Worm (Caenorhabditis elegans) whole organism, late embryonic: ENCODE data around the gene ssna-1.

Experiments used
- F13H6.1 ChIP-seq: sonication (generic microtip); optimal IDR thresholded peaks from 2 replicates; lab custom pipeline; 2016; ENCODE audit warnings: missing genetic modification characterization, missing compliant biosample characterization
- K02D7.2 ChIP-seq: sonication (generic microtip); optimal IDR thresholded peaks from 2 replicates; lab custom pipeline; 2017; ENCODE audit warnings: mild to moderate bottlenecking, missing genetic modification characterization, missing compliant biosample characterization
- K09A11.1 ChIP-seq: sonication (generic microtip); optimal IDR thresholded peaks from 2 replicates; lab custom pipeline; 2017; ENCODE audit warnings: antibody characterized with exemption, mild to moderate bottlenecking, missing genetic modification characterization, missing compliant biosample characterization; ENCODE audit not compliant: insufficient read depth
- T23F11.4 ChIP-seq: fragments of 200-800 bp; sonication (Bioruptor generic); optimal IDR thresholded peaks from 2 replicates; lab custom pipeline; 2018; ENCODE audit warnings: mild to moderate bottlenecking, missing genetic modification characterization, missing compliant biosample characterization
- ahr-1 ChIP-seq: sonication (generic microtip); optimal IDR thresholded peaks from 2 replicates; lab custom pipeline; 2016; ENCODE audit warnings: missing genetic modification characterization, missing compliant biosample characterization
- ama-1 ChIP-seq: fragments of 150-350 bp; optimal IDR thresholded peaks from 2 replicates; lab custom pipeline; 2014
- ceh-14 ChIP-seq: sonication (generic microtip); optimal IDR thresholded peaks from 2 replicates; lab custom pipeline; 2016; ENCODE audit warnings: missing genotype, missing genetic modification characterization, missing compliant biosample characterization
- ceh-18 ChIP-seq: sonication (generic microtip); optimal IDR thresholded peaks from 2 replicates; lab custom pipeline; 2016; ENCODE audit warnings: missing genetic modification characterization, missing compliant biosample characterization
- ceh-19 ChIP-seq: fragments of 200-800 bp; sonication (Bioruptor generic); optimal IDR thresholded peaks from 2 replicates; lab custom pipeline; 2018; ENCODE audit warnings: mild to moderate bottlenecking, missing genetic modification characterization, missing compliant biosample characterization
- ceh-2 ChIP-seq: sonication (generic microtip); optimal IDR thresholded peaks from 2 replicates; lab custom pipeline; 2016; ENCODE audit warnings: missing genotype, missing genetic modification characterization, missing compliant biosample characterization
- ceh-22 ChIP-seq: sonication (generic microtip); optimal IDR thresholded peaks from 2 replicates; lab custom pipeline; 2017; ENCODE audit warnings: missing biosample characterization, missing genetic modification characterization
- ceh-24 ChIP-seq: sonication (generic microtip); optimal IDR thresholded peaks from 2 replicates; lab custom pipeline; 2016; ENCODE audit warnings: mild to moderate bottlenecking, missing genetic modification characterization, missing compliant biosample characterization
- ceh-31 ChIP-seq: sonication (generic microtip); optimal IDR thresholded peaks from 2 replicates; lab custom pipeline; 2016; ENCODE audit warnings: missing genetic modification characterization, missing compliant biosample characterization
- ceh-34 ChIP-seq: sonication (generic microtip); optimal IDR thresholded peaks from 2 replicates; lab custom pipeline; 2016; ENCODE audit warnings: mild to moderate bottlenecking, missing genetic modification characterization, missing compliant biosample characterization
- ceh-45 ChIP-seq: fragments of 200-800 bp; sonication (Bioruptor generic); IDR thresholded peaks from 2 replicates; pipeline ENCODE4 v1.3.6; 2022; ENCODE audit warnings: missing genetic modification reagents, missing genetic modification characterization, missing compliant biosample characterization
- ceh-48 ChIP-seq: sonication (generic microtip); optimal IDR thresholded peaks from 2 replicates; lab custom pipeline; 2016; ENCODE audit warnings: missing genetic modification characterization, inconsistent platforms, missing compliant biosample characterization
- ceh-6 ChIP-seq: fragments of 200-800 bp; sonication (Bioruptor generic); optimal IDR thresholded peaks from 2 replicates; lab custom pipeline; 2018; ENCODE audit warnings: mild to moderate bottlenecking, missing genetic modification characterization, missing compliant biosample characterization
- ceh-9 ChIP-seq: sonication (generic microtip); optimal IDR thresholded peaks from 2 replicates; lab custom pipeline; 2016; ENCODE audit warnings: mild to moderate bottlenecking, missing genetic modification characterization, inconsistent platforms, missing compliant biosample characterization
- dmd-4 ChIP-seq: sonication (generic microtip); optimal IDR thresholded peaks from 2 replicates; lab custom pipeline; 2016; ENCODE audit warnings: borderline replicate concordance, missing genetic modification characterization, missing compliant biosample characterization
- elt-2 ChIP-seq: sonication (generic microtip); optimal IDR thresholded peaks from 2 replicates; lab custom pipeline; 2016; ENCODE audit warnings: missing genetic modification reagents, missing genetic modification characterization, missing compliant biosample characterization
- ets-4 ChIP-seq: sonication (generic microtip); optimal IDR thresholded peaks from 2 replicates; lab custom pipeline; 2016; ENCODE audit warnings: missing genetic modification characterization, missing compliant biosample characterization
- fax-1 ChIP-seq: sonication (generic microtip); optimal IDR thresholded peaks from 2 replicates; lab custom pipeline; 2016; ENCODE audit warnings: missing genotype, missing genetic modification characterization, missing compliant biosample characterization
- fkh-6 ChIP-seq: sonication (generic microtip); optimal IDR thresholded peaks from 2 replicates; lab custom pipeline; 2016; ENCODE audit warnings: missing genetic modification characterization, missing compliant biosample characterization
- hlh-13 ChIP-seq: fragments of 200-800 bp; sonication (Bioruptor generic); optimal IDR thresholded peaks from 2 replicates; lab custom pipeline; 2018; ENCODE audit warnings: mild to moderate bottlenecking, missing genetic modification characterization, missing compliant biosample characterization
- hlh-15 ChIP-seq: sonication (generic microtip); optimal IDR thresholded peaks from 2 replicates; lab custom pipeline; 2016; ENCODE audit warnings: missing genetic modification characterization, missing compliant biosample characterization
- hlh-6 ChIP-seq: sonication (generic microtip); optimal IDR thresholded peaks from 2 replicates; lab custom pipeline; 2016; ENCODE audit warnings: missing genotype, missing genetic modification characterization, missing compliant biosample characterization
- hlh-8 ChIP-seq: sonication (generic microtip); optimal IDR thresholded peaks from 2 replicates; lab custom pipeline; 2016; ENCODE audit warnings: missing genotype, missing genetic modification characterization, missing compliant biosample characterization
- lim-6 ChIP-seq: sonication (generic microtip); optimal IDR thresholded peaks from 2 replicates; lab custom pipeline; 2016; ENCODE audit warnings: missing genetic modification characterization, missing compliant biosample characterization
- madf-2 ChIP-seq: sonication (generic microtip); optimal IDR thresholded peaks from 2 replicates; lab custom pipeline; 2017; ENCODE audit warnings: missing genetic modification characterization, missing compliant biosample characterization
- nfya-1 ChIP-seq: sonication (generic microtip); optimal IDR thresholded peaks from 2 replicates; lab custom pipeline; 2017; ENCODE audit warnings: missing genetic modification characterization, mild to moderate bottlenecking, missing compliant biosample characterization, antibody characterized with exemption, moderate library complexity
- nhr-232 ChIP-seq: sonication (generic microtip); optimal IDR thresholded peaks from 2 replicates; lab custom pipeline; 2016; ENCODE audit warnings: missing genetic modification characterization, missing compliant biosample characterization
- pag-3 ChIP-seq: sonication (generic microtip); optimal IDR thresholded peaks from 2 replicates; lab custom pipeline; 2016; ENCODE audit warnings: missing compliant biosample characterization, missing genetic modification characterization, borderline replicate concordance
- pax-1 ChIP-seq: fragments of 150-350 bp; optimal IDR thresholded peaks from 2 replicates; lab custom pipeline; 2014; ENCODE audit warnings: missing biosample characterization, missing genetic modification characterization
- pha-2 ChIP-seq: sonication (generic microtip); optimal IDR thresholded peaks from 2 replicates; lab custom pipeline; 2017; ENCODE audit warnings: mild to moderate bottlenecking, missing genetic modification characterization, missing compliant biosample characterization
- pqm-1 ChIP-seq: sonication (generic microtip); optimal IDR thresholded peaks from 2 replicates; lab custom pipeline; 2016; ENCODE audit warnings: missing genetic modification characterization, missing compliant biosample characterization
- ref-2 ChIP-seq: sonication (generic microtip); optimal IDR thresholded peaks from 2 replicates; lab custom pipeline; 2016; ENCODE audit warnings: missing genetic modification characterization, missing compliant biosample characterization
- rnt-1 ChIP-seq: sonication (generic microtip); optimal IDR thresholded peaks from 2 replicates; lab custom pipeline; 2016; ENCODE audit warnings: missing genetic modification characterization, missing compliant biosample characterization
- sdc-2 ChIP-seq: sonication (generic microtip); optimal IDR thresholded peaks from 2 replicates; lab custom pipeline; 2016; ENCODE audit warnings: missing genotype, missing genetic modification characterization, missing compliant biosample characterization
- sox-2 ChIP-seq: fragments of 200-800 bp; sonication (Bioruptor generic); IDR thresholded peaks from 2 replicates; pipeline ENCODE4 v1.3.6; 2022; ENCODE audit warnings: missing genetic modification reagents, missing genetic modification characterization, missing compliant biosample characterization
- sox-4 ChIP-seq: sonication (generic microtip); optimal IDR thresholded peaks from 2 replicates; lab custom pipeline; 2017; ENCODE audit warnings: mild to moderate bottlenecking, missing genetic modification characterization, inconsistent platforms, missing compliant biosample characterization
- syd-9 ChIP-seq: sonication (generic microtip); optimal IDR thresholded peaks from 2 replicates; lab custom pipeline; 2016; ENCODE audit warnings: mild to moderate bottlenecking, missing genetic modification characterization, moderate library complexity, missing compliant biosample characterization
- tbx-2 ChIP-seq: sonication (generic microtip); optimal IDR thresholded peaks from 2 replicates; lab custom pipeline; 2016; ENCODE audit warnings: missing genetic modification characterization, missing compliant biosample characterization
- tbx-7 ChIP-seq: sonication (generic microtip); optimal IDR thresholded peaks from 2 replicates; lab custom pipeline; 2016; ENCODE audit warnings: missing genotype, missing genetic modification characterization, missing compliant biosample characterization
- ttx-3 ChIP-seq: sonication (generic microtip); optimal IDR thresholded peaks from 2 replicates; lab custom pipeline; 2016; ENCODE audit warnings: missing genetic modification reagents, missing genetic modification characterization, missing compliant biosample characterization
- unc-42 ChIP-seq: sonication (generic microtip); optimal IDR thresholded peaks from 2 replicates; lab custom pipeline; 2016; ENCODE audit warnings: missing genotype, missing genetic modification characterization, missing compliant biosample characterization
- unc-55 ChIP-seq: sonication (generic microtip); optimal IDR thresholded peaks from 2 replicates; lab custom pipeline; 2017; ENCODE audit warnings: missing biosample characterization, missing genetic modification reagents, missing genetic modification characterization
- unc-86 ChIP-seq: sonication (generic microtip); optimal IDR thresholded peaks from 2 replicates; lab custom pipeline; 2016; ENCODE audit warnings: missing genetic modification characterization, missing compliant biosample characterization
- zip-5 ChIP-seq: sonication (generic microtip); optimal IDR thresholded peaks from 2 replicates; lab custom pipeline; 2016; ENCODE audit warnings: missing genetic modification characterization, missing compliant biosample characterization
- ztf-16 ChIP-seq: sonication (generic microtip); optimal IDR thresholded peaks from 2 replicates; lab custom pipeline; 2017; ENCODE audit warnings: missing genetic modification characterization, missing compliant biosample characterization

Gene ssna-1

ce11 chrIV:408892-409291 is 21.0 kb downstream of the ssna-1 start:
- no peak for TF ChIP-seq K02D7.2
- no peak for TF ChIP-seq fax-1 (tag; lab: Kevin White, UChicago)
- TF ChIP-seq sox-4, result no peak
- no peak for TF ChIP-seq K09A11.1 (tag; lab: Kevin White, UChicago)
- TF ChIP-seq hlh-13, result no peak
- TF ChIP-seq ceh-45 (GFP tag; lab: Robert Waterston, UW), result no peak
- TF ChIP-seq tbx-2 (tag; lab: Kevin White, UChicago), result no peak
- no peak for TF ChIP-seq rnt-1 (tag; lab: Kevin White, UChicago)
- no peak for TF ChIP-seq ahr-1 (tag; lab: Kevin White, UChicago)
- TF ChIP-seq ceh-18 (tag; lab: Kevin White, UChicago), result no peak
- TF ChIP-seq, all 69 proteins: peak for 0

ce11 chrIV:409935-410334 is 22.1 kb downstream of the ssna-1 start, which contains the start of gene kgb-1:
kgb-1 (minus strand) TSS chrIV:410035.
- TF ChIP-seq nhr-232 (tag; lab: Kevin White, UChicago), result no peak

ce11 chrIV:410420-410891 is 22.6 kb downstream of the ssna-1 start, which contains the start of gene T07A9.12:
T07A9.12 (plus strand) TSS chrIV:410867.
- TF ChIP-seq ceh-31 (tag; lab: Kevin White, UChicago), result peak; percentile 99
- peak; percentile 62 for TF ChIP-seq pag-3 (tag; lab: Kevin White, UChicago)
- peak; percentile 19 for TF ChIP-seq unc-55 (GFP tag; lab: Kevin White, UChicago)
- peak; percentile 56 for TF ChIP-seq unc-86
- TF ChIP-seq dmd-4, result peak; percentile 34
- TF ChIP-seq ceh-6, result no peak
- TF ChIP-seq fax-1 (tag; lab: Kevin White, UChicago), result peak; percentile 82
- TF ChIP-seq ceh-24 (tag; lab: Kevin White, UChicago), result no peak
- TF ChIP-seq hlh-15, result peak; percentile 62
- TF ChIP-seq fkh-6 (tag; lab: Kevin White, UChicago), result peak; percentile 58
- peak; percentile 78 for TF ChIP-seq pqm-1 (tag; lab: Kevin White, UChicago)
- no peak for TF ChIP-seq T23F11.4
- TF ChIP-seq pha-2 (tag; lab: Kevin White, UChicago), result peak; percentile 58
- TF ChIP-seq pax-1, result peak; percentile 56
- peak; percentile 32 for TF ChIP-seq syd-9 (tag; lab: Kevin White, UChicago)
- TF ChIP-seq lim-6, result peak; percentile 77
- peak; percentile 54 for TF ChIP-seq ahr-1 (tag; lab: Kevin White, UChicago)
- TF ChIP-seq sdc-2 (tag; lab: Kevin White, UChicago), result no peak
- TF ChIP-seq madf-2 (tag; lab: Kevin White, UChicago), result peak; percentile 57
- peak; percentile 70 for TF ChIP-seq nfya-1 (tag; lab: Kevin White, UChicago)
- peak; percentile 26 for TF ChIP-seq ceh-19 (GFP tag; lab: Kevin White, UChicago)
- TF ChIP-seq zip-5, result peak; percentile 93
- TF ChIP-seq ceh-2 (tag; lab: Kevin White, UChicago), result peak; percentile 88
- TF ChIP-seq ceh-14, result peak; percentile 65
- TF ChIP-seq ttx-3 (tag; lab: Kevin White, UChicago), result peak; percentile 26
- peak; percentile 59 for TF ChIP-seq unc-42
- no peak for TF ChIP-seq sox-2 (GFP tag; lab: Robert Waterston, UW)
- peak; percentile 50 for TF ChIP-seq ceh-18 (tag; lab: Kevin White, UChicago)
- TF ChIP-seq elt-2 (tag; lab: Kevin White, UChicago), result peak; percentile 84
- TF ChIP-seq F13H6.1 (tag; lab: Kevin White, UChicago), result peak; percentile 87
- peak; percentile 61 for TF ChIP-seq ceh-34 (tag; lab: Kevin White, UChicago)
- TF ChIP-seq ref-2, result peak; percentile 90
- TF ChIP-seq ceh-48, result no peak
- TF ChIP-seq rnt-1 (tag; lab: Kevin White, UChicago), result peak; percentile 80
- TF ChIP-seq ceh-9 (tag; lab: Kevin White, UChicago), result no peak
- TF ChIP-seq ztf-16, result peak; percentile 37
- peak; percentile 70 for TF ChIP-seq ets-4 (tag; lab: Kevin White, UChicago)
- TF ChIP-seq K09A11.1 (tag; lab: Kevin White, UChicago), result peak; percentile 46
- peak; percentile 91 for TF ChIP-seq tbx-2 (tag; lab: Kevin White, UChicago)
- peak; percentile 84 for TF ChIP-seq tbx-7 (tag; lab: Kevin White, UChicago)
- peak; percentile 80 for TF ChIP-seq hlh-8
- no peak for TF ChIP-seq ceh-22
- TF ChIP-seq hlh-6 (tag; lab: Kevin White, UChicago), result peak; percentile 3
- no peak for TF ChIP-seq ama-1
